Worm (Caenorhabditis elegans) whole organism, late embryonic: ENCODE data around the gene C55B6.7.

Source experiments
- C08G9.2 ChIP-seq: sonication (generic microtip); optimal IDR thresholded peaks from 2 replicates; lab custom pipeline; 2016; ENCODE audit warnings: mild to moderate bottlenecking, missing genetic modification characterization, moderate library complexity, missing compliant biosample characterization
- C38D4.7 ChIP-seq: fragments of 200-800 bp; sonication (Bioruptor generic); optimal IDR thresholded peaks from 2 replicates; lab custom pipeline; 2018; ENCODE audit warnings: mild to moderate bottlenecking, missing genetic modification characterization, moderate library complexity, missing compliant biosample characterization
- F13H6.1 ChIP-seq: sonication (generic microtip); optimal IDR thresholded peaks from 2 replicates; lab custom pipeline; 2016; ENCODE audit warnings: missing genetic modification characterization, missing compliant biosample characterization
- T23F11.4 ChIP-seq: fragments of 200-800 bp; sonication (Bioruptor generic); optimal IDR thresholded peaks from 2 replicates; lab custom pipeline; 2018; ENCODE audit warnings: mild to moderate bottlenecking, missing genetic modification characterization, missing compliant biosample characterization
- Y22D7AL.16 ChIP-seq: sonication (generic microtip); optimal IDR thresholded peaks from 2 replicates; lab custom pipeline; 2016; ENCODE audit warnings: missing genetic modification characterization, missing compliant biosample characterization
- ahr-1 ChIP-seq: sonication (generic microtip); optimal IDR thresholded peaks from 2 replicates; lab custom pipeline; 2016; ENCODE audit warnings: missing genetic modification characterization, missing compliant biosample characterization
- ama-1 ChIP-seq: fragments of 150-350 bp; optimal IDR thresholded peaks from 2 replicates; lab custom pipeline; 2014
- ceh-14 ChIP-seq: sonication (generic microtip); optimal IDR thresholded peaks from 2 replicates; lab custom pipeline; 2016; ENCODE audit warnings: missing genotype, missing genetic modification characterization, missing compliant biosample characterization
- ceh-18 ChIP-seq: sonication (generic microtip); optimal IDR thresholded peaks from 2 replicates; lab custom pipeline; 2016; ENCODE audit warnings: missing genetic modification characterization, missing compliant biosample characterization
- ceh-19 ChIP-seq: fragments of 200-800 bp; sonication (Bioruptor generic); optimal IDR thresholded peaks from 2 replicates; lab custom pipeline; 2018; ENCODE audit warnings: mild to moderate bottlenecking, missing genetic modification characterization, missing compliant biosample characterization
- ceh-2 ChIP-seq: sonication (generic microtip); optimal IDR thresholded peaks from 2 replicates; lab custom pipeline; 2016; ENCODE audit warnings: missing genotype, missing genetic modification characterization, missing compliant biosample characterization
- ceh-24 ChIP-seq: sonication (generic microtip); optimal IDR thresholded peaks from 2 replicates; lab custom pipeline; 2016; ENCODE audit warnings: mild to moderate bottlenecking, missing genetic modification characterization, missing compliant biosample characterization
- ceh-31 ChIP-seq: sonication (generic microtip); optimal IDR thresholded peaks from 2 replicates; lab custom pipeline; 2016; ENCODE audit warnings: missing genetic modification characterization, missing compliant biosample characterization
- ceh-34 ChIP-seq: sonication (generic microtip); optimal IDR thresholded peaks from 2 replicates; lab custom pipeline; 2016; ENCODE audit warnings: mild to moderate bottlenecking, missing genetic modification characterization, missing compliant biosample characterization
- ceh-45 ChIP-seq: fragments of 200-800 bp; sonication (Bioruptor generic); IDR thresholded peaks from 2 replicates; pipeline ENCODE4 v1.3.6; 2022; ENCODE audit warnings: missing genetic modification reagents, missing genetic modification characterization, missing compliant biosample characterization
- ceh-6 ChIP-seq: fragments of 200-800 bp; sonication (Bioruptor generic); optimal IDR thresholded peaks from 2 replicates; lab custom pipeline; 2018; ENCODE audit warnings: mild to moderate bottlenecking, missing genetic modification characterization, missing compliant biosample characterization
- ceh-9 ChIP-seq: sonication (generic microtip); optimal IDR thresholded peaks from 2 replicates; lab custom pipeline; 2016; ENCODE audit warnings: mild to moderate bottlenecking, missing genetic modification characterization, inconsistent platforms, missing compliant biosample characterization
- dmd-4 ChIP-seq: sonication (generic microtip); optimal IDR thresholded peaks from 2 replicates; lab custom pipeline; 2016; ENCODE audit warnings: borderline replicate concordance, missing genetic modification characterization, missing compliant biosample characterization
- elt-2 ChIP-seq: sonication (generic microtip); optimal IDR thresholded peaks from 2 replicates; lab custom pipeline; 2016; ENCODE audit warnings: missing genetic modification reagents, missing genetic modification characterization, missing compliant biosample characterization
- elt-4 ChIP-seq: sonication (generic microtip); optimal IDR thresholded peaks from 2 replicates; lab custom pipeline; 2016; ENCODE audit warnings: missing genetic modification characterization, missing compliant biosample characterization
- ets-4 ChIP-seq: sonication (generic microtip); optimal IDR thresholded peaks from 2 replicates; lab custom pipeline; 2016; ENCODE audit warnings: missing genetic modification characterization, missing compliant biosample characterization
- eyg-1 ChIP-seq: sonication (generic microtip); optimal IDR thresholded peaks from 2 replicates; lab custom pipeline; 2016; ENCODE audit warnings: missing genotype, missing genetic modification characterization, missing compliant biosample characterization
- fax-1 ChIP-seq: sonication (generic microtip); optimal IDR thresholded peaks from 2 replicates; lab custom pipeline; 2016; ENCODE audit warnings: missing genotype, missing genetic modification characterization, missing compliant biosample characterization
- fkh-6 ChIP-seq: sonication (generic microtip); optimal IDR thresholded peaks from 2 replicates; lab custom pipeline; 2016; ENCODE audit warnings: missing genetic modification characterization, missing compliant biosample characterization
- gmeb-2 ChIP-seq: sonication (generic microtip); optimal IDR thresholded peaks from 2 replicates; lab custom pipeline; 2016; ENCODE audit warnings: missing genetic modification characterization, inconsistent platforms, missing compliant biosample characterization
- hlh-13 ChIP-seq: fragments of 200-800 bp; sonication (Bioruptor generic); optimal IDR thresholded peaks from 2 replicates; lab custom pipeline; 2018; ENCODE audit warnings: mild to moderate bottlenecking, missing genetic modification characterization, missing compliant biosample characterization
- hlh-15 ChIP-seq: sonication (generic microtip); optimal IDR thresholded peaks from 2 replicates; lab custom pipeline; 2016; ENCODE audit warnings: missing genetic modification characterization, missing compliant biosample characterization
- hlh-30 ChIP-seq: sonication (generic microtip); optimal IDR thresholded peaks from 2 replicates; lab custom pipeline; 2017; ENCODE audit warnings: antibody characterized with exemption, missing genetic modification characterization, missing compliant biosample characterization; ENCODE audit not compliant: insufficient read depth
- lim-6 ChIP-seq: sonication (generic microtip); optimal IDR thresholded peaks from 2 replicates; lab custom pipeline; 2016; ENCODE audit warnings: missing genetic modification characterization, missing compliant biosample characterization
- lin-11 ChIP-seq: fragments of 200-800 bp; sonication (Bioruptor generic); optimal IDR thresholded peaks from 2 replicates; lab custom pipeline; 2018; ENCODE audit warnings: mild to moderate bottlenecking, missing genetic modification characterization, missing compliant biosample characterization
- nfya-1 ChIP-seq: sonication (generic microtip); optimal IDR thresholded peaks from 2 replicates; lab custom pipeline; 2017; ENCODE audit warnings: missing genetic modification characterization, mild to moderate bottlenecking, missing compliant biosample characterization, antibody characterized with exemption, moderate library complexity
- nhr-11 ChIP-seq: fragments of 150-350 bp; optimal IDR thresholded peaks from 2 replicates; lab custom pipeline; 2014; ENCODE audit warnings: missing biosample characterization, missing genetic modification characterization
- npax-4 ChIP-seq: sonication (generic microtip); optimal IDR thresholded peaks from 2 replicates; lab custom pipeline; 2016; ENCODE audit warnings: missing genetic modification characterization, missing compliant biosample characterization
- odd-2 ChIP-seq: sonication (generic microtip); optimal IDR thresholded peaks from 2 replicates; lab custom pipeline; 2017; ENCODE audit warnings: antibody characterized with exemption, mild to moderate bottlenecking, missing genetic modification characterization, missing compliant biosample characterization
- pat-9 ChIP-seq: fragments of 200-800 bp; sonication (Bioruptor generic); optimal IDR thresholded peaks from 2 replicates; lab custom pipeline; 2018; ENCODE audit warnings: mild to moderate bottlenecking, missing genetic modification characterization, moderate library complexity, missing compliant biosample characterization
- pqm-1 ChIP-seq: sonication (generic microtip); optimal IDR thresholded peaks from 2 replicates; lab custom pipeline; 2016; ENCODE audit warnings: missing genetic modification characterization, missing compliant biosample characterization
- pros-1 ChIP-seq: fragments of 150-350 bp; optimal IDR thresholded peaks from 2 replicates; lab custom pipeline; 2014; ENCODE audit warnings: missing biosample characterization, missing genetic modification reagents, missing genetic modification characterization
- ref-2 ChIP-seq: sonication (generic microtip); optimal IDR thresholded peaks from 2 replicates; lab custom pipeline; 2016; ENCODE audit warnings: missing genetic modification characterization, missing compliant biosample characterization
- rnt-1 ChIP-seq: sonication (generic microtip); optimal IDR thresholded peaks from 2 replicates; lab custom pipeline; 2016; ENCODE audit warnings: missing genetic modification characterization, missing compliant biosample characterization
- sox-2 ChIP-seq: fragments of 200-800 bp; sonication (Bioruptor generic); IDR thresholded peaks from 2 replicates; pipeline ENCODE4 v1.3.6; 2022; ENCODE audit warnings: missing genetic modification reagents, missing genetic modification characterization, missing compliant biosample characterization
- syd-9 ChIP-seq: sonication (generic microtip); optimal IDR thresholded peaks from 2 replicates; lab custom pipeline; 2016; ENCODE audit warnings: mild to moderate bottlenecking, missing genetic modification characterization, moderate library complexity, missing compliant biosample characterization
- tbx-2 ChIP-seq: sonication (generic microtip); optimal IDR thresholded peaks from 2 replicates; lab custom pipeline; 2016; ENCODE audit warnings: missing genetic modification characterization, missing compliant biosample characterization
- unc-42 ChIP-seq: sonication (generic microtip); optimal IDR thresholded peaks from 2 replicates; lab custom pipeline; 2016; ENCODE audit warnings: missing genotype, missing genetic modification characterization, missing compliant biosample characterization
- unc-55 ChIP-seq: sonication (generic microtip); optimal IDR thresholded peaks from 2 replicates; lab custom pipeline; 2017; ENCODE audit warnings: missing biosample characterization, missing genetic modification reagents, missing genetic modification characterization

The C55B6.7 gene

DNA sequence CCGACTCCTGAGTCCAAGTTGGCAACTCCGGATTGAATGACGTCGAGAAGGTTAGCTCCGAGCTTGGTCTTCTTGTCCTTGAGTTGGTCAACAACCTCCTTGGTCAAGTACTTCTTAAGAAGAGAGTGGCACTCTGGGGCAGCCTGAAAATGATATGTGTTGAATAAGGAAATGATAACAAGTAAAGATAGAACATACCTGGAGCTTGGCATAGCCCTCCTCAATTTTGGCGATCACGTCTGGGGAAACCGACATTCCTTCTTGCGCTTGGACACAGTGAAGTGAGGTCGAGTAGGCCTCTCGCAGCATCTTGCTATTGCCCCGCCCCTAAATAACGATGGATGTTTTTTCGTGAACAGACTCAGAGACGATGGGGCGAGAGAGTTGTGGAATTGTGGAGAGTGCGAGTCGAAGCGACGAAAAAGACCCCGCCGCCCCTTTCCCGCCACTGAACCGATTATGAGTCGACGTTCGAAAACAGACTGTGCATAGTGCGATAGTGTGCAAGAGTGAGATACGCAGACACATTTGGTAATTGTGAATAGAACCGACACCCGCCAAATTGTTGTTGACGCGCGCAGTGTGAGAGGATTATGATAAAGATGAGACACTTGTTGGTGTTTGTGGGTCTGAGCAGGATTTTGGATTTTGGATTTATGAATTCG, 40.5 kb upstream of the C55B6.7 start:
- TF ChIP-seq pqm-1 (tag; lab: Kevin White, UChicago) = no peak
- TF ChIP-seq ceh-34 (tag; lab: Kevin White, UChicago) = peak; percentile 2
- peak; percentile 4 for TF ChIP-seq unc-55 (GFP tag; lab: Kevin White, UChicago)
- peak; percentile 74 for TF ChIP-seq syd-9 (tag; lab: Kevin White, UChicago)
- no peak for TF ChIP-seq F13H6.1
- TF ChIP-seq elt-4 (tag; lab: Kevin White, UChicago) = no peak
- TF ChIP-seq C38D4.7 (GFP tag; lab: Kevin White, UChicago) = no peak
- TF ChIP-seq lin-11 (tag; lab: Kevin White, UChicago) = no peak
- TF ChIP-seq gmeb-2 = no peak
- TF ChIP-seq fax-1 (tag; lab: Kevin White, UChicago) = no peak
- no peak for TF ChIP-seq odd-2 (tag; lab: Kevin White, UChicago)
- no peak for TF ChIP-seq ama-1 (lab: Kevin White, UChicago)
- TF ChIP-seq npax-4 (tag; lab: Kevin White, UChicago) = no peak
- TF ChIP-seq pat-9 (tag; lab: Kevin White, UChicago) = no peak
- no peak for TF ChIP-seq Y22D7AL.16 (tag; lab: Kevin White, UChicago)
- peak; percentile 28 for TF ChIP-seq eyg-1
- no peak for TF ChIP-seq dmd-4 (tag; lab: Kevin White, UChicago)
- no peak for TF ChIP-seq ceh-14
- peak; percentile 45 for TF ChIP-seq ref-2 (tag; lab: Kevin White, UChicago)
- no peak for TF ChIP-seq fkh-6 (tag; lab: Kevin White, UChicago)
- no peak for TF ChIP-seq elt-2
- TF ChIP-seq ceh-24 (tag; lab: Kevin White, UChicago) = no peak
- peak; percentile 50 for TF ChIP-seq ceh-31 (tag; lab: Kevin White, UChicago)
- no peak for TF ChIP-seq ceh-19
- no peak for TF ChIP-seq rnt-1 (tag; lab: Kevin White, UChicago)
- TF ChIP-seq ceh-6 = no peak
- no peak for TF ChIP-seq ceh-9 (tag; lab: Kevin White, UChicago)
- TF ChIP-seq nhr-11 (tag; lab: Kevin White, UChicago) = no peak
- TF ChIP-seq T23F11.4 (GFP tag; lab: Kevin White, UChicago) = no peak
- peak; percentile 40 for TF ChIP-seq tbx-2 (tag; lab: Kevin White, UChicago)
- no peak for TF ChIP-seq ceh-18 (tag; lab: Kevin White, UChicago)
- TF ChIP-seq sox-2 = no peak
- TF ChIP-seq lim-6 (tag; lab: Kevin White, UChicago) = no peak
- peak; percentile 29 for TF ChIP-seq nfya-1 (tag; lab: Kevin White, UChicago)
- TF ChIP-seq hlh-15 (tag; lab: Kevin White, UChicago) = no peak
- TF ChIP-seq hlh-13 (GFP tag; lab: Kevin White, UChicago) = no peak
- peak; percentile 50 for TF ChIP-seq unc-42 (tag; lab: Kevin White, UChicago)
- TF ChIP-seq ceh-45 (GFP tag; lab: Robert Waterston, UW) = no peak
- TF ChIP-seq, all 69 proteins: peak for 9

ce11 chrX:7230877-7231276, 39.1 kb upstream of the C55B6.7 start:
- TF ChIP-seq pros-1 (tag; lab: Kevin White, UChicago) = no peak
- TF ChIP-seq gmeb-2 = no peak
- TF ChIP-seq ceh-14 = no peak
- no peak for TF ChIP-seq C38D4.7 (GFP tag; lab: Kevin White, UChicago)
- TF ChIP-seq dmd-4 (tag; lab: Kevin White, UChicago) = no peak
- no peak for TF ChIP-seq ceh-18 (tag; lab: Kevin White, UChicago)
- no peak for TF ChIP-seq pqm-1 (tag; lab: Kevin White, UChicago)
- no peak for TF ChIP-seq fkh-6 (tag; lab: Kevin White, UChicago)
- TF ChIP-seq rnt-1 (tag; lab: Kevin White, UChicago) = no peak
- no peak for TF ChIP-seq ceh-34 (tag; lab: Kevin White, UChicago)
- TF ChIP-seq ets-4 (tag; lab: Kevin White, UChicago) = no peak
- TF ChIP-seq ref-2 (tag; lab: Kevin White, UChicago) = no peak
- no peak for TF ChIP-seq C08G9.2 (tag; lab: Kevin White, UChicago)
- TF ChIP-seq hlh-30 (tag; lab: Kevin White, UChicago) = no peak
- no peak for TF ChIP-seq ahr-1 (tag; lab: Kevin White, UChicago)
- no peak for TF ChIP-seq ceh-2 (tag; lab: Kevin White, UChicago)
- TF ChIP-seq npax-4 (tag; lab: Kevin White, UChicago) = no peak
